Worm (Caenorhabditis elegans) whole organism, mixed stage, embryonic: ENCODE data around the gene R04D3.4.

Source experiments
- M03D4.4 ChIP-seq: sonication (generic microtip); optimal IDR thresholded peaks from 2 replicates; lab custom pipeline; 2017; ENCODE audit warnings: mild to moderate bottlenecking, missing genetic modification characterization, missing compliant biosample characterization
- bed-3 ChIP-seq: fragments of 200-800 bp; sonication (Bioruptor generic); optimal IDR thresholded peaks from 3 replicates; lab custom pipeline; 2018; ENCODE audit warnings: mild to moderate bottlenecking, missing genetic modification characterization, moderate library complexity, missing compliant biosample characterization
- ceh-39 ChIP-seq: fragments of 150-350 bp; optimal IDR thresholded peaks from 2 replicates; lab custom pipeline; 2014; ENCODE audit warnings: missing biosample characterization, missing genetic modification characterization
- ceh-43 ChIP-seq: fragments of 200-800 bp; sonication (Bioruptor generic); optimal IDR thresholded peaks from 2 replicates; lab custom pipeline; 2018; ENCODE audit warnings: mild to moderate bottlenecking, missing genetic modification characterization, moderate library complexity, missing compliant biosample characterization
- ceh-83 ChIP-seq: fragments of 200-800 bp; sonication (Bioruptor generic); optimal IDR thresholded peaks from 2 replicates; lab custom pipeline; 2018; ENCODE audit warnings: mild to moderate bottlenecking, missing genetic modification characterization, missing compliant biosample characterization
- ces-1 ChIP-seq: fragments of 150-350 bp; optimal IDR thresholded peaks from 2 replicates; lab custom pipeline; 2014; ENCODE audit warnings: missing biosample characterization, missing genetic modification reagents, missing genetic modification characterization
- cnd-1 ChIP-seq: fragments of 200-800 bp; sonication (Bioruptor generic); optimal IDR thresholded peaks from 2 replicates; lab custom pipeline; 2018; ENCODE audit warnings: mild to moderate bottlenecking, missing genetic modification characterization, missing compliant biosample characterization
- elt-1 ChIP-seq: sonication (generic microtip); optimal IDR thresholded peaks from 2 replicates; lab custom pipeline; 2017; ENCODE audit warnings: missing genetic modification characterization, mild to moderate bottlenecking, missing compliant biosample characterization, antibody characterized with exemption, moderate library complexity, borderline replicate concordance; ENCODE audit not compliant: insufficient read depth
- elt-3 ChIP-seq: fragments of 150-350 bp; optimal IDR thresholded peaks from 2 replicates; lab custom pipeline; 2014; ENCODE audit warnings: missing biosample characterization, missing genetic modification characterization
- flh-1 ChIP-seq: fragments of 200-800 bp; sonication (Bioruptor generic); optimal IDR thresholded peaks from 2 replicates; lab custom pipeline; 2018; ENCODE audit warnings: mild to moderate bottlenecking, missing genetic modification characterization, moderate library complexity, missing compliant biosample characterization
- ham-2 ChIP-seq: fragments of 200-800 bp; sonication (Bioruptor generic); optimal IDR thresholded peaks from 2 replicates; lab custom pipeline; 2018; ENCODE audit warnings: mild to moderate bottlenecking, missing genetic modification characterization, missing compliant biosample characterization
- hlh-1 ChIP-seq: fragments of 150-350 bp; optimal IDR thresholded peaks from 2 replicates; lab custom pipeline; 2014; ENCODE audit warnings: missing biosample characterization, missing genetic modification reagents, missing genetic modification characterization
- lin-13 ChIP-seq: fragments of 150-350 bp; optimal IDR thresholded peaks from 2 replicates; lab custom pipeline; 2014; ENCODE audit warnings: missing biosample characterization, missing genetic modification characterization
- lin-32 ChIP-seq: fragments of 200-800 bp; sonication (Bioruptor generic); optimal IDR thresholded peaks from 2 replicates; lab custom pipeline; 2018; ENCODE audit warnings: mild to moderate bottlenecking, missing genetic modification characterization, missing compliant biosample characterization
- lsy-2 ChIP-seq: fragments of 150-350 bp; optimal IDR thresholded peaks from 2 replicates; lab custom pipeline; 2014; ENCODE audit warnings: missing biosample characterization, missing genetic modification characterization
- mab-5 ChIP-seq: fragments of 150-350 bp; optimal IDR thresholded peaks from 2 replicates; lab custom pipeline; 2014; ENCODE audit warnings: missing biosample characterization, missing genetic modification characterization
- mep-1 ChIP-seq: fragments of 150-350 bp; optimal IDR thresholded peaks from 2 replicates; lab custom pipeline; 2017; ENCODE audit warnings: missing biosample characterization, missing genetic modification reagents, missing genetic modification characterization, inconsistent platforms
- nhr-2 ChIP-seq: fragments of 150-350 bp; optimal IDR thresholded peaks from 2 replicates; lab custom pipeline; 2014; ENCODE audit warnings: missing biosample characterization, missing genetic modification characterization
- nhr-237 ChIP-seq: fragments of 150-350 bp; optimal IDR thresholded peaks from 2 replicates; lab custom pipeline; 2014; ENCODE audit warnings: missing biosample characterization, missing genetic modification characterization
- nhr-76 ChIP-seq: sonication (generic microtip); optimal IDR thresholded peaks from 2 replicates; lab custom pipeline; 2017; ENCODE audit warnings: missing biosample characterization, missing genetic modification characterization
- pha-4 ChIP-seq: fragments of 150-350 bp; optimal IDR thresholded peaks from 2 replicates; lab custom pipeline; 2018; ENCODE audit warnings: missing biosample characterization, missing genetic modification reagents, missing genetic modification characterization
- sem-2 ChIP-seq: fragments of 200-800 bp; sonication (Bioruptor generic); optimal IDR thresholded peaks from 2 replicates; lab custom pipeline; 2018; ENCODE audit warnings: mild to moderate bottlenecking, missing genetic modification characterization, missing compliant biosample characterization
- sptf-1 ChIP-seq: sonication (generic microtip); optimal IDR thresholded peaks from 2 replicates; lab custom pipeline; 2017; ENCODE audit warnings: mild to moderate bottlenecking, missing genetic modification characterization, moderate library complexity, missing compliant biosample characterization
- tbx-8 ChIP-seq: fragments of 200-800 bp; sonication (Bioruptor generic); optimal IDR thresholded peaks from 2 replicates; lab custom pipeline; 2018; ENCODE audit warnings: mild to moderate bottlenecking, missing genetic modification characterization, moderate library complexity, missing compliant biosample characterization
- unc-120 ChIP-seq: sonication (generic microtip); optimal IDR thresholded peaks from 2 replicates; lab custom pipeline; 2017; ENCODE audit warnings: missing genetic modification characterization, missing compliant biosample characterization; ENCODE audit not compliant: poor library complexity, severe bottlenecking
- unc-39 ChIP-seq: fragments of 150-350 bp; optimal IDR thresholded peaks from 2 replicates; lab custom pipeline; 2014; ENCODE audit warnings: missing biosample characterization, missing genetic modification characterization
- unc-62 ChIP-seq: fragments of 150-350 bp; optimal IDR thresholded peaks from 2 replicates; lab custom pipeline; 2014; ENCODE audit warnings: missing biosample characterization, missing genetic modification reagents, missing genetic modification characterization
- zip-8 ChIP-seq: fragments of 150-350 bp; optimal IDR thresholded peaks from 2 replicates; lab custom pipeline; 2014; ENCODE audit warnings: missing biosample characterization, missing genetic modification characterization
- ztf-11 ChIP-seq: fragments of 150-350 bp; optimal IDR thresholded peaks from 2 replicates; lab custom pipeline; 2014; ENCODE audit warnings: missing biosample characterization, missing genetic modification characterization

Gene R04D3.4

DNA sequence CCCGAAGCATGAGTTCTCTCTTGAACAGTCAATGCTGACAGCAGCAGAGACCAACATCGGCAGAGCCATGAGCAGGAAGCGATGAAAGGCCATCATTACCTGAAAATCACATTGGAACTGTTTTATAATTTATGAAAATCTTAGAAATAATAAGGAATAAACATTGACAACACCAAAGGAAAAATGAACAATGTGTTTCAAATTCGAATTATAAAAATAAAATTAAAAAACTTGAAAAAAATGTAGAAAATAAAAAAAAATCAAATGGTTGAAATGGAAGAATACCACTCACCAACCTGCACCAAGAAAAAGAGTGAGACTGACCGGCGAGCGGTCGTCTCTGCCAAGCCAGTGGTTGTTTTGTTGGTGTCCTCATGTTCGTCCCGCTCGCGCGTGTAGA, 1.9 kb upstream of the R04D3.4 start, which contains the start of gene R04D3.3:
Gene R04D3.3, minus strand, starts transcription at position 101 of the 400 bp plus-strand sequence.
- TF ChIP-seq unc-62 (GFP tag; lab: Kevin White, UChicago) = no peak
- no peak for TF ChIP-seq lsy-2 (tag; lab: Kevin White, UChicago)
- no peak for TF ChIP-seq ceh-39 (tag; lab: Kevin White, UChicago)
- TF ChIP-seq ceh-43 (GFP tag; lab: Kevin White, UChicago) = no peak
- TF ChIP-seq ceh-83 (GFP tag; lab: Kevin White, UChicago) = no peak
- TF ChIP-seq bed-3 (GFP tag; lab: Kevin White, UChicago) = no peak
- no peak for TF ChIP-seq ces-1 (GFP tag; lab: Kevin White, UChicago)
- no peak for TF ChIP-seq M03D4.4 (tag; lab: Kevin White, UChicago)
- TF ChIP-seq unc-120 (tag; lab: Kevin White, UChicago) = no peak

DNA sequence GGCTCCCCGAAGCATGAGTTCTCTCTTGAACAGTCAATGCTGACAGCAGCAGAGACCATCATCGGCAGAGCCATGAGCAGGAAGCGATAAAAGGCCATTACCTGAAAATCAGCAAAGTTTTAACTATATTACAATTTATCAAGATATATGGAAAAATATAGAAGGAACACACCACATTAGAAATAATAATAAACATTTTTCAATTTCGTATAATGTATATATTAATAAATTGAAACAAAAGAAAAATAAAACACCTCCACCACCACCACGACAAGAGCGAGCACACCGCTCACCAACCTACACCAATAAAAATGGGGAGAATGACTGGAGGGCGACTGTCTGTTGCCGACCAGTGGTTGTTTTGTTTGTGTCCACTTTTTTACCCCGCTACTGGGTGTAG, 2.1 kb downstream of the R04D3.4 start, which contains the start of gene R04D3.2:
Gene R04D3.2, minus strand, starts transcription at position 101 of the 400 bp plus-strand sequence.
- TF ChIP-seq cnd-1 (tag; lab: Kevin White, UChicago) (no peak), mab-5 (tag; lab: Kevin White, UChicago) (no peak)

DNA sequence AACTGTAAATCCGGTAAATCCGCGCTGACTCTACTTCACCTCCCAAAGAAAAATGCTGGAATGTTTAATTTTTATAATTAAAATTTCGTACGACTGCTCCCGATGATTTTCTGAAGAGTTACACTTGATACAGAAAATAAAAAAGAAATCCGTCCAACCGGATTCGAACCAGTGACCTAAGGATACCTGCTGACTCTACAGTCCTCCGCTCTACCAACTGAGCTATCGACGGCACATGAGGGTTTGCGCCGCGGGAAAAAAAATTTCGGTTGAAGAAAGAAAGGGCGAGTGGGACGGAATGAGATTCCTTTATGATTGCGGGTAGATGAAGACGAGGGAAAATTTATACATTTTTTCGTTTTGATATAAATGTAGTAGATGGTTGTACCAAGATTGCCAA, 4.0 kb downstream of the R04D3.4 start:
- no peak for TF ChIP-seq sem-2 (GFP tag; lab: Kevin White, UChicago)
- TF ChIP-seq elt-3 (tag; lab: Kevin White, UChicago) = no peak
- TF ChIP-seq ceh-43 (GFP tag; lab: Kevin White, UChicago) = no peak
- no peak for TF ChIP-seq flh-1
- TF ChIP-seq unc-39 (tag; lab: Kevin White, UChicago) = no peak

DNA sequence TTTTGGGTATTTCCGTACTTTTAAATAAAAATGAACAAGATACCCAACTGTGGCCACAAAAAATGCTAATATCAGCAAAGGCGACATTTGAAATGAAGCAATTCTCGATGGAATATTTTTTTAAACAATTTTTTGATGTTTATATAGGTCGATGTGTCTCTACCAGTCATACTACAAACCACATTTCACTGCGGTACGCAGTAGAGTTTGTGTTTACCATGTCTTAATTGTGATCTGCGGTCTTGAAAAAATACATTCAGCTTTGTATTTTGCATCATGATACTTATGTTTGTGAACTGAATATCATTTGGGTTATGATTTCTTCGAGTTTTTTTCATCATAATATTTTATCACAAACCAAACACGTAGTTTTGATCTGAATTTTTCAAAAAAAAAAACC, 4.5 kb downstream of the R04D3.4 start, which contains the start of gene cyp-14A4:
Gene cyp-14A4, minus strand, starts transcription at position 107 of the 400 bp plus-strand sequence.
- TF ChIP-seq ceh-43 (GFP tag; lab: Kevin White, UChicago) (no peak), ham-2 (no peak), ceh-39 (tag; lab: Kevin White, UChicago) (no peak), pha-4 (no peak), nhr-76 (tag; lab: Kevin White, UChicago) (no peak), unc-120 (tag; lab: Kevin White, UChicago) (no peak), unc-39 (tag; lab: Kevin White, UChicago) (no peak), sptf-1 (tag; lab: Kevin White, UChicago) (no peak), mep-1 (tag; lab: Kevin White, UChicago) (no peak), hlh-1 (no peak), tbx-8 (GFP tag; lab: Kevin White, UChicago) (no peak), bed-3 (GFP tag; lab: Kevin White, UChicago) (no peak), lin-32 (GFP tag; lab: Kevin White, UChicago) (no peak), zip-8 (tag; lab: Kevin White, UChicago) (no peak), lsy-2 (tag; lab: Kevin White, UChicago) (no peak)

DNA sequence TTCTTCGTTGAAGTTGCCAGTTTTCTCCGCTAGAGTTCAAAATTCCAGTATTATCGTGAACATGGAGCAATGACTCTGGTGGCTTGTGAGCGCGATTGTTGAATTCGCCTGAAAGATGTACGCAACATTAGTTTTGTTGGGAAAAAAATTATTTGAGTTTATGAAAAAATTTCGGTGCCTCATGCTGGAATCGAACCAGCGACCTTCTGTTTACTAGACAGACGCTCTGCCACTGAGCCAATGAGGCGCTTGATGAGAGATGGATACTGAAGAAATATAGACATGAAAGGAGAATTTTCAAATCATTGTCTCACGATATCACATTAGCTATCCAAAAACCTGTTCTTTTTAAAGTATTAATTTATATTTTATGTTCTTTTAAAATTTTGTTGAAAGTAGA, 5.2 kb downstream of the R04D3.4 start:
- TF ChIP-seq zip-8 (tag; lab: Kevin White, UChicago) = no peak
- no peak for TF ChIP-seq lin-13 (tag; lab: Kevin White, UChicago)
- no peak for TF ChIP-seq mab-5 (tag; lab: Kevin White, UChicago)
- no peak for TF ChIP-seq ham-2
- TF ChIP-seq nhr-2 = no peak
- TF ChIP-seq ceh-83 (GFP tag; lab: Kevin White, UChicago) = no peak
- no peak for TF ChIP-seq nhr-76 (tag; lab: Kevin White, UChicago)
- TF ChIP-seq unc-62 (GFP tag; lab: Kevin White, UChicago) = no peak
- TF ChIP-seq hlh-1 = no peak
- no peak for TF ChIP-seq bed-3 (GFP tag; lab: Kevin White, UChicago)
- no peak for TF ChIP-seq nhr-237 (tag; lab: Kevin White, UChicago)
- no peak for TF ChIP-seq ces-1 (GFP tag; lab: Kevin White, UChicago)
- no peak for TF ChIP-seq ceh-43 (GFP tag; lab: Kevin White, UChicago)
- no peak for TF ChIP-seq mep-1 (tag; lab: Kevin White, UChicago)
- no peak for TF ChIP-seq ztf-11 (tag; lab: Kevin White, UChicago)
- TF ChIP-seq pha-4 = no peak
- TF ChIP-seq elt-3 (tag; lab: Kevin White, UChicago) = no peak

DNA sequence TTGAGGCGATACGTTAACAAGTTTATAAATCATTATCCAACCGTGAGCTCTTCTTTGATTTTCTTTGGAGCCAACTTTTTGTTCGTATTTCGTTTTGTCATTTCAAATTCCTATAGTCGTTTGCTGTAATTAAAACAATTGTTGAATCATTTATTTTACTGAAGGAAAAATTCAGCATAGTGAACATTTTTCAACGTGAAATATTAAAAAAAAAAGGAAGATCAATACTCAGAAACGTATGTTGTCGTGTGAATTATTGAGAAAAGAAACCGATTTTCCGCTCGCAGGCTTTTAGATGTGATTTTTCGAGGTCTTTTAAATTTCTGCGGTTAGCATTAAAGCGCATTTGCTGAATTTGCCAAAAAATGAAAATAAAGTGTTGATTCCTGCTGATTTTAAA, 9.7 kb downstream of the R04D3.4 start, which contains the start of gene phf-33:
Gene phf-33, minus strand, starts transcription at position 101 of the 400 bp plus-strand sequence.
- no peak for TF ChIP-seq mep-1 (tag; lab: Kevin White, UChicago)
- no peak for TF ChIP-seq lin-13 (tag; lab: Kevin White, UChicago)
- no peak for TF ChIP-seq nhr-76 (tag; lab: Kevin White, UChicago)
- no peak for TF ChIP-seq elt-1 (tag; lab: Kevin White, UChicago)
